Fruit fly (Drosophila melanogaster): ENCODE results near the gene beta-Spec.

beta-Spec gene

dm6 chrX:17686179-17686578, 29.0 kb downstream of the beta-Spec start (continued):
- no peak for TF ChIP-seq CG6792 (GFP tag; optimal IDR thresholded peaks at IDR 0.05)
- no peak for TF ChIP-seq CG11294 (GFP tag; IDR thresholded peaks at IDR 0.05)
- TF ChIP-seq acj6 (GFP tag; optimal IDR thresholded peaks at IDR 0.05): peak; percentile 53
- TF ChIP-seq Sox102F (GFP tag; optimal IDR thresholded peaks at IDR 0.05): no peak
- TF ChIP-seq CG7368 (GFP tag; optimal IDR thresholded peaks at IDR 0.05): no peak
- TF ChIP-seq CG6163 (GFP tag; IDR thresholded peaks at IDR 0.05): no peak
- peak; percentile 19 for TF ChIP-seq net (GFP tag; optimal IDR thresholded peaks at IDR 0.05)
- TF ChIP-seq CG11902 (GFP tag; optimal IDR thresholded peaks at IDR 0.05): no peak
- TF ChIP-seq fd85E (GFP tag; optimal IDR thresholded peaks at IDR 0.05): no peak
- no peak for TF ChIP-seq Smox (GFP tag; optimal IDR thresholded peaks at IDR 0.05)
- peak; percentile 2 for TF ChIP-seq pdm3 (GFP tag; optimal IDR thresholded peaks at IDR 0.05)
- no peak for TF ChIP-seq Ets21C (GFP tag; optimal IDR thresholded peaks at IDR 0.05)
- peak; percentile 66 for TF ChIP-seq CG6276 (GFP tag; optimal IDR thresholded peaks at IDR 0.05)
- 0 out of 2 replicates have a peak, but pooled peaks have one; percentile 14 for TF ChIP-seq Gug (GFP tag; IDR thresholded peaks at IDR 0.05)
- TF ChIP-seq CG6854 (GFP tag; optimal IDR thresholded peaks at IDR 0.05): no peak
- no peak for TF ChIP-seq fkh (GFP tag; optimal IDR thresholded peaks at IDR 0.05)
- no peak for TF ChIP-seq Hr38 (GFP tag; optimal IDR thresholded peaks at IDR 0.05)
- TF ChIP-seq Sox14 (GFP tag; optimal IDR thresholded peaks at IDR 0.05): no peak
- no peak for TF ChIP-seq Eip93F (GFP tag; optimal IDR thresholded peaks at IDR 0.05)
- TF ChIP-seq Hr4 (GFP tag; optimal IDR thresholded peaks at IDR 0.05): peak; percentile 44
- TF ChIP-seq CG3032 (tag; optimal IDR thresholded peaks at IDR 0.05): peak; percentile 41
- peak; percentile 37 for TF ChIP-seq CG3919 (GFP tag; optimal IDR thresholded peaks at IDR 0.05)
- TF ChIP-seq Eip75B (GFP tag; optimal IDR thresholded peaks at IDR 0.05): no peak
- TF ChIP-seq ss (GFP tag; optimal IDR thresholded peaks at IDR 0.05): peak; percentile 14 to 53
- TF ChIP-seq CG8319 (GFP tag; optimal IDR thresholded peaks at IDR 0.05): no peak
- no peak for TF ChIP-seq CG10631 (GFP tag; optimal IDR thresholded peaks at IDR 0.05)
- no peak for TF ChIP-seq vri (GFP tag; optimal IDR thresholded peaks at IDR 0.05)
- no peak for TF ChIP-seq achi (GFP tag; optimal IDR thresholded peaks at IDR 0.05)
- TF ChIP-seq Blimp-1 (GFP tag; optimal IDR thresholded peaks at IDR 0.05): no peak
- TF ChIP-seq spab (GFP tag; optimal IDR thresholded peaks at IDR 0.05): peak; percentile 21
- no peak for TF ChIP-seq CG11762 (GFP tag; optimal IDR thresholded peaks at IDR 0.05; ENCODE audit: insufficient read depth)
- TF ChIP-seq topi (GFP tag; optimal IDR thresholded peaks at IDR 0.05): no peak
- TF ChIP-seq CG8119 (GFP tag; IDR thresholded peaks at IDR 0.05): peak; percentile 48; the same call in 2 of the 3 replicates
- peak; percentile 35 for TF ChIP-seq CG16779 (tag; optimal IDR thresholded peaks at IDR 0.05)
- TF ChIP-seq svp (GFP tag): peak; percentile 55
- TF ChIP-seq Sox15 (GFP tag; optimal IDR thresholded peaks at IDR 0.05): no peak

- no peak for TF ChIP-seq vri (GFP tag; optimal IDR thresholded peaks at IDR 0.05)
- TF ChIP-seq eg (GFP tag; IDR thresholded peaks at IDR 0.05): peak; percentile 62; the same call in 2 of the 3 replicates
- TF ChIP-seq svp (GFP tag): no peak
- no peak for TF ChIP-seq Smox (GFP tag; optimal IDR thresholded peaks at IDR 0.05)
- no peak for TF ChIP-seq Eip93F (GFP tag; optimal IDR thresholded peaks at IDR 0.05)
- peak in 1 of 2 experiments; percentile 45 for TF ChIP-seq salr (GFP tag; optimal IDR thresholded peaks at IDR 0.05)
- TF ChIP-seq fd59A (GFP tag; optimal IDR thresholded peaks at IDR 0.05): no peak
- TF ChIP-seq Hr4 (GFP tag; optimal IDR thresholded peaks at IDR 0.05): peak; percentile 60
- TF ChIP-seq CG9139 (GFP tag; optimal IDR thresholded peaks at IDR 0.05): no peak
- no peak for TF ChIP-seq CG6792 (GFP tag; optimal IDR thresholded peaks at IDR 0.05)
- no peak for TF ChIP-seq CG11902 (GFP tag; optimal IDR thresholded peaks at IDR 0.05)
- TF ChIP-seq spab (GFP tag; optimal IDR thresholded peaks at IDR 0.05): no peak
- no peak for TF ChIP-seq Eip75B (GFP tag; optimal IDR thresholded peaks at IDR 0.05)
- TF ChIP-seq Ets96B (tag; optimal IDR thresholded peaks at IDR 0.05): no peak
- TF ChIP-seq OdsH (GFP tag; optimal IDR thresholded peaks at IDR 0.05): peak; percentile 35
- peak; percentile 64 for TF ChIP-seq CG6276 (GFP tag; optimal IDR thresholded peaks at IDR 0.05)
- no peak for TF ChIP-seq cyc (GFP tag; optimal IDR thresholded peaks at IDR 0.05)
- no peak for TF ChIP-seq Blimp-1 (GFP tag; optimal IDR thresholded peaks at IDR 0.05)
- TF ChIP-seq Hr39 (GFP tag; optimal IDR thresholded peaks at IDR 0.05): no peak
- TF ChIP-seq CG7368 (GFP tag; optimal IDR thresholded peaks at IDR 0.05): no peak
- peak; percentile 51 for TF ChIP-seq Eip78C (GFP tag)
- no peak for TF ChIP-seq Sox102F (GFP tag; optimal IDR thresholded peaks at IDR 0.05)
- TF ChIP-seq CG16779 (tag; optimal IDR thresholded peaks at IDR 0.05): no peak
- TF ChIP-seq CG8319 (GFP tag; optimal IDR thresholded peaks at IDR 0.05): no peak
- no peak for TF ChIP-seq esn (GFP tag; optimal IDR thresholded peaks at IDR 0.05)
- no peak for TF ChIP-seq Gug (GFP tag; IDR thresholded peaks at IDR 0.05)
- TF ChIP-seq Met (GFP tag; optimal IDR thresholded peaks at IDR 0.05): no peak
- no peak for TF ChIP-seq CG10669 (GFP tag; optimal IDR thresholded peaks at IDR 0.05)
- 0 out of 3 replicates have a peak, but pooled peaks have one; percentile 30 for TF ChIP-seq CG6163 (GFP tag; IDR thresholded peaks at IDR 0.05)
- TF ChIP-seq CG4318 (GFP tag; optimal IDR thresholded peaks at IDR 0.05): peak; percentile 21
- TF ChIP-seq Ets21C (GFP tag; optimal IDR thresholded peaks at IDR 0.05): no peak
- TF ChIP-seq CG3032 (tag; optimal IDR thresholded peaks at IDR 0.05): no peak
These were observed 35.6 kb downstream of the beta-Spec start for dm6 chrX:17692729-17693128.
